Fruit fly (Drosophila melanogaster): ENCODE results near the gene CG31221.

CG31221 gene

DNA sequence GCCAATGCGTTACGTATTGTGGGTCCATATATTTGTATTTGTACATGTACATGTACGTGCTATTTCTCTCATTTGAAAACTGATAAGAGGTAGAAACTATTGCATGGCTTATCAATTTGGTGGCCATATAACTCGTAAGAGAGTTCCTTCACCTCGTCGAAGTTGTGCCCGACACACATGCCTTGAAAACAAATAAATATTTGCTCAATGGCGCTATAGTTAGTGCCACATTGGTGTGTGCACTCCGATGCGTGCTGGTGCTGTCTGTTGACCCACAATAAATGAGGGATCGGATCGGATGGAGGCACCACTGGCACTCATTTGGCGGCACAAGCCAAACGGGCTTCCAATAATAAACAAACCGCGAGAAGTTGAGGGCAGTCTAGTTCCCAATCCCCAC is 59.7 kb downstream of the CG31221 start (continued):
- no peak for TF ChIP-seq CG15269 (tag; optimal IDR thresholded peaks at IDR 0.05)
- TF ChIP-seq CG7372 (GFP tag; IDR thresholded peaks at IDR 0.05): no peak
- TF ChIP-seq ERR (GFP tag; optimal IDR thresholded peaks at IDR 0.05): no peak
- TF ChIP-seq NK7.1 (GFP tag; optimal IDR thresholded peaks at IDR 0.05): no peak
- TF ChIP-seq H15 (GFP tag; IDR thresholded peaks at IDR 0.05): no peak
- peak; percentile 14 for TF ChIP-seq CG7839 (tag; optimal IDR thresholded peaks at IDR 0.05)
- no peak for TF ChIP-seq Rx (GFP tag; IDR thresholded peaks at IDR 0.05)
- TF ChIP-seq dysf (GFP tag; IDR thresholded peaks at IDR 0.05): no peak
- no peak for TF ChIP-seq CG11456 (GFP tag; IDR thresholded peaks at IDR 0.05)
- no peak for TF ChIP-seq esg (GFP tag; conservative IDR thresholded peaks at IDR 0.05)
- TF ChIP-seq CG7786 (GFP tag; optimal IDR thresholded peaks at IDR 0.05): no peak
- peak; percentile 49 for TF ChIP-seq lab (GFP tag; optimal IDR thresholded peaks at IDR 0.05)
- TF ChIP-seq gsb (GFP tag; IDR thresholded peaks at IDR 0.05): no peak
- TF ChIP-seq MBD-R2 (GFP tag; IDR thresholded peaks at IDR 0.05): no peak
- 0 out of 2 replicates have a peak, but pooled peaks have one; percentile 46 for TF ChIP-seq seq (GFP tag; IDR thresholded peaks at IDR 0.05)
- TF ChIP-seq dmrt99B (tag; optimal IDR thresholded peaks at IDR 0.05): peak; percentile 9
- TF ChIP-seq CG10267 (tag; optimal IDR thresholded peaks at IDR 0.05): peak; percentile 4
- no peak for TF ChIP-seq Abd-B (GFP tag; optimal IDR thresholded peaks at IDR 0.05)
- no peak for TF ChIP-seq ems (GFP tag; optimal IDR thresholded peaks at IDR 0.05)
- no peak for TF ChIP-seq zen2 (GFP tag; IDR thresholded peaks at IDR 0.05; ENCODE audit: partially characterized antibody)
- no peak for TF ChIP-seq CHES-1-like (GFP tag; optimal IDR thresholded peaks at IDR 0.05)
- no peak for TF ChIP-seq CG16863 (GFP tag; optimal IDR thresholded peaks at IDR 0.05)
- peak; percentile 93 for TF ChIP-seq gcm (GFP tag; optimal IDR thresholded peaks at IDR 0.05)
- no peak for TF ChIP-seq amos (GFP tag; IDR thresholded peaks at IDR 0.05; ENCODE audit: partially characterized antibody)
- TF ChIP-seq NC2α (GFP tag; optimal IDR thresholded peaks at IDR 0.05): peak; percentile 13
- TF ChIP-seq CG10979 (tag; optimal IDR thresholded peaks at IDR 0.05): no peak
- no peak for TF ChIP-seq CG9215 (GFP tag; IDR thresholded peaks at IDR 0.05)
- TF ChIP-seq Lpt (GFP tag; optimal IDR thresholded peaks at IDR 0.05): no peak
- TF ChIP-seq CG8388 (GFP tag; optimal IDR thresholded peaks at IDR 0.05): peak; percentile 24
- no peak for TF ChIP-seq pita (GFP tag; optimal IDR thresholded peaks at IDR 0.05)
- TF ChIP-seq CG8281 (tag; optimal IDR thresholded peaks at IDR 0.05): peak; percentile 27
- no peak for TF ChIP-seq CG10209 (GFP tag; optimal IDR thresholded peaks at IDR 0.05)
- no peak for TF ChIP-seq CG9932 (GFP tag; IDR thresholded peaks at IDR 0.05)
- TF ChIP-seq ken (GFP tag; IDR thresholded peaks at IDR 0.05): peak; percentile 50; the same call in 1 of the 3 replicates
- TF ChIP-seq CG18262 (tag; optimal IDR thresholded peaks at IDR 0.05): peak; percentile 42
- TF ChIP-seq inv (GFP tag; IDR thresholded peaks at IDR 0.05; ENCODE audit: partially characterized antibody): no peak
- peak; percentile 36 for TF ChIP-seq Asciz (GFP tag; optimal IDR thresholded peaks at IDR 0.05)
- TF ChIP-seq CG2202 (tag; optimal IDR thresholded peaks at IDR 0.05): peak; percentile 77
- TF ChIP-seq CG1792 (GFP tag; optimal IDR thresholded peaks at IDR 0.05): no peak
- no peak for TF ChIP-seq Chrac-16 (GFP tag; optimal IDR thresholded peaks at IDR 0.05)
- TF ChIP-seq sens (GFP tag): peak; percentile 79
- TF ChIP-seq Nf-YA (GFP tag; IDR thresholded peaks at IDR 0.05): no peak
- no peak for TF ChIP-seq CG12659 (GFP tag; optimal IDR thresholded peaks at IDR 0.05)
- TF ChIP-seq CG6175 (GFP tag; IDR thresholded peaks at IDR 0.05): peak; percentile 72; the same call in 2 of the 3 replicates
- TF ChIP-seq sd (tag; optimal IDR thresholded peaks at IDR 0.05): no peak
- no peak for TF ChIP-seq Dbx (GFP tag; IDR thresholded peaks at IDR 0.05)
- TF ChIP-seq CG5953 (GFP tag; IDR thresholded peaks at IDR 0.05): no peak
- peak; percentile 21; the same call in 1 of the 2 replicates for TF ChIP-seq CG4360 (GFP tag; IDR thresholded peaks at IDR 0.05)
- TF ChIP-seq CG9876 (GFP tag; optimal IDR thresholded peaks at IDR 0.05): no peak
- peak; percentile 80 for TF ChIP-seq CG7987 (GFP tag; optimal IDR thresholded peaks at IDR 0.05)
- no peak for TF ChIP-seq peb (GFP tag; IDR thresholded peaks at IDR 0.05)
- no peak for TF ChIP-seq CG17912 (GFP tag; optimal IDR thresholded peaks at IDR 0.05)

All from whole organism, embryonic.